Worm (Caenorhabditis elegans) whole organism, L4 larva: ENCODE data around the gene W03A5.1.

ENCODE experiments used
- ceh-82 ChIP-seq: sonication (generic microtip); optimal IDR thresholded peaks from 2 replicates; lab custom pipeline; 2017; ENCODE audit warnings: missing biosample characterization, missing genetic modification characterization
- dve-1 ChIP-seq: sonication (generic microtip); optimal IDR thresholded peaks from 2 replicates; lab custom pipeline; 2017; ENCODE audit warnings: antibody characterized with exemption, mild to moderate bottlenecking, missing genetic modification characterization, missing compliant biosample characterization; ENCODE audit not compliant: insufficient read depth
- lin-29 ChIP-seq: fragments of 200-800 bp; sonication (Bioruptor generic); IDR thresholded peaks from 2 replicates; pipeline ENCODE4 v1.3.6; 2022; ENCODE audit warnings: missing genetic modification reagents, missing genetic modification characterization, missing compliant biosample characterization

- TF ChIP-seq lin-29 (GFP tag; lab: Robert Waterston, UW) (no peak), ceh-82 (tag; lab: Kevin White, UChicago) (no peak), dve-1 (no peak)
Measured at ce11 chrIII:5423665-5424133, 16.0 kb downstream of the W03A5.1 start, which contains the start of gene dnj-24.
